Fruit fly (Drosophila melanogaster) whole organism, embryonic: ENCODE measurements around the gene dmGlut.

ENCODE experiments used
- B-H2 ChIP-seq: fragments of 200-800 bp; sonication (Bioruptor generic); optimal IDR thresholded peaks from 2 replicates; lab custom pipeline; 2018; ENCODE audit warnings: missing biosample characterization, mild to moderate bottlenecking, missing genetic modification characterization
- CG11504 ChIP-seq: fragments of 200-800 bp; sonication (Bioruptor generic); optimal IDR thresholded peaks from 3 replicates; lab custom pipeline; 2019; ENCODE audit warnings: missing biosample characterization, mild to moderate bottlenecking, missing genetic modification characterization, moderate library complexity
- CG30020 ChIP-seq: fragments of 200-800 bp; optimal IDR thresholded peaks from 2 replicates; lab custom pipeline; 2019; ENCODE audit warnings: missing biosample characterization, mild to moderate bottlenecking, missing genetic modification characterization, moderate library complexity
- CG4360 ChIP-seq: fragments of 200-800 bp; sonication (Bioruptor generic); IDR thresholded peaks from 2 replicates; pipeline ENCODE4 v1.3.6; 2022; ENCODE audit warnings: missing biosample characterization, missing genetic modification characterization
- Spps ChIP-seq: fragments of 200-800 bp; sonication (Bioruptor generic); optimal IDR thresholded peaks from 2 replicates; lab custom pipeline; 2018; ENCODE audit warnings: missing biosample characterization, mild to moderate bottlenecking, missing genetic modification characterization
- abd-A ChIP-seq: fragments of 200-800 bp; sonication (Bioruptor generic); optimal IDR thresholded peaks from 3 replicates; lab custom pipeline; 2019; ENCODE audit warnings: missing biosample characterization, mild to moderate bottlenecking, missing genetic modification characterization, moderate library complexity
- scrt ChIP-seq: fragments of 200-800 bp; sonication (Bioruptor generic); optimal IDR thresholded peaks from 2 replicates; lab custom pipeline; 2018; ENCODE audit warnings: missing biosample characterization, mild to moderate bottlenecking, missing genetic modification characterization, moderate library complexity

dmGlut gene

DNA sequence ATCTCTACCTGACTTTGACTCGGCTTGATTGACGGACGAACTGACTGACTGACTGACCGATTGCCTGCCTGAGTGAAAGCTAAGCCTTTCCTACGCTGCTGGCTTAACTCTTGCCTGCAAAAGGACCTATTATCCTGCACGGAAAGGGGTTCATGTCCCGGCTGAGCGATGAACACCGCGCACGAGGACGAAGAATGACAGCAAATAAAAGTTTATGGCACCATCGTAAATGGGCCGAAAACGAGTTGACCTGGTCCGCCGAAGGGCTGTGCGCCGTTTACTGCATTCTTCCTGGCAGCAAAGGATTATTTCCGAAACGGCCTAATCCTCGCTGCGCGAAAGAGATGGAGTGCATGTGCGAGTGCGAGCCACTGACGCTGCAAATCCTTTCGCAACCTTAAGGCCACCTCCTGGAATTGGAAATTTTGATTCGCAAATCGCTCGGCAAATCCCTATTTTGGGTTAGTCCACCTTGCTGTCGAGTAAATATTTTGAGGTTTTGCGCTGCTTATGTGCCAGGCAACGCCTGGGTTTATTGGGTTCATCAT lies 54.0 kb downstream of the dmGlut start (continued):
- TF ChIP-seq scrt (GFP tag; lab: Kevin White, UChicago) (no peak), CG30020 (tag; lab: Kevin White, UChicago) (no peak), abd-A (tag; lab: Kevin White, UChicago) (no peak), Spps (no peak), B-H2 (no peak), CG11504 (tag; lab: Kevin White, UChicago) (no peak), CG4360 (GFP tag; lab: Robert Waterston, UW) (no peak)
